Worm (Caenorhabditis elegans) whole organism, L1 larva: ENCODE measurements around the gene unc-16.

Source experiments
- C16A3.4 ChIP-seq: fragments of 150-350 bp; optimal IDR thresholded peaks from 2 replicates; lab custom pipeline; 2014; ENCODE audit warnings: missing biosample characterization, missing genetic modification characterization
- C34B4.2 ChIP-seq: sonication (generic microtip); optimal IDR thresholded peaks from 2 replicates; lab custom pipeline; 2017; ENCODE audit warnings: mild to moderate bottlenecking, missing genetic modification characterization, missing compliant biosample characterization
- aly-2 ChIP-seq: fragments of 150-350 bp; optimal IDR thresholded peaks from 2 replicates; lab custom pipeline; 2014; ENCODE audit warnings: missing biosample characterization, missing genetic modification characterization
- blmp-1 ChIP-seq: fragments of 150-350 bp; optimal IDR thresholded peaks from 2 replicates; lab custom pipeline; 2014; ENCODE audit warnings: missing biosample characterization, missing genetic modification characterization
- ceh-8 ChIP-seq: fragments of 200-800 bp; sonication (Bioruptor generic); optimal IDR thresholded peaks from 2 replicates; lab custom pipeline; 2018; ENCODE audit warnings: mild to moderate bottlenecking, missing genetic modification characterization, moderate library complexity, missing compliant biosample characterization
- ceh-82 ChIP-seq, 3 experiments: fragments of 150-350 bp in 1 of 3; sonication (generic microtip) in 2 of 3; optimal IDR thresholded peaks; 2 replicates each; lab custom pipeline; 2014 to 2017; ENCODE audit warnings: missing biosample characterization in 3 of 3, missing genetic modification characterization in 3 of 3
- ceh-88 ChIP-seq: fragments of 200-800 bp; sonication (Bioruptor generic); IDR thresholded peaks from 2 replicates; pipeline ENCODE4 v1.3.6; 2022; ENCODE audit warnings: missing genetic modification characterization, missing compliant biosample characterization
- ceh-90 ChIP-seq: sonication (generic microtip); optimal IDR thresholded peaks from 2 replicates; lab custom pipeline; 2016; ENCODE audit warnings: missing genetic modification characterization, missing compliant biosample characterization
- dsc-1 ChIP-seq: sonication (generic microtip); optimal IDR thresholded peaks from 2 replicates; lab custom pipeline; 2016; ENCODE audit warnings: mild to moderate bottlenecking, missing genetic modification characterization, missing compliant biosample characterization
- efl-1 ChIP-seq, 4 experiments: fragments of 150-350 bp; optimal IDR thresholded peaks in 3 of 4; peaks in 1 of 4; 1 replicate in 1 of 4; 2 replicates in 3 of 4; lab custom pipeline; 2014; ENCODE audit warnings: missing biosample characterization in 2 of 4, missing genetic modification characterization in 2 of 4, missing genetic modification reagents in 2 of 4
- efl-3 ChIP-seq: fragments of 200-800 bp; sonication (Bioruptor generic); optimal IDR thresholded peaks from 2 replicates; lab custom pipeline; 2018; ENCODE audit warnings: mild to moderate bottlenecking, missing genetic modification characterization, missing compliant biosample characterization
- fkh-4 ChIP-seq: sonication (generic microtip); optimal IDR thresholded peaks from 2 replicates; lab custom pipeline; 2016; ENCODE audit warnings: missing compliant biosample characterization, missing genetic modification characterization, borderline replicate concordance
- fos-1 ChIP-seq: fragments of 150-350 bp; optimal IDR thresholded peaks from 2 replicates; lab custom pipeline; 2014; ENCODE audit warnings: missing biosample characterization, missing genetic modification characterization
- irx-1 ChIP-seq: sonication (generic microtip); optimal IDR thresholded peaks from 2 replicates; lab custom pipeline; 2016; ENCODE audit warnings: missing genetic modification characterization, missing compliant biosample characterization
- isw-1 ChIP-seq: fragments of 200-800 bp; sonication (Bioruptor generic); IDR thresholded peaks from 2 replicates; pipeline ENCODE4 v1.3.6; 2022; ENCODE audit warnings: missing genetic modification characterization, missing compliant biosample characterization
- lin-14 ChIP-seq: fragments of 200-800 bp; sonication (Bioruptor generic); optimal IDR thresholded peaks from 2 replicates; lab custom pipeline; 2018; ENCODE audit warnings: mild to moderate bottlenecking, missing genetic modification characterization, moderate library complexity, missing compliant biosample characterization
- lin-35 ChIP-seq, 2 experiments: fragments of 150-350 bp; optimal IDR thresholded peaks; 2 replicates each; lab custom pipeline; 2014; ENCODE audit warnings: missing biosample characterization in 2 of 2, missing genetic modification characterization in 2 of 2, missing genetic modification reagents in 2 of 2
- lin-39 ChIP-seq: fragments of 150-350 bp; optimal IDR thresholded peaks from 2 replicates; lab custom pipeline; 2014; ENCODE audit warnings: missing biosample characterization, missing genetic modification reagents, missing genetic modification characterization
- mep-1 ChIP-seq: fragments of 150-350 bp; optimal IDR thresholded peaks from 2 replicates; lab custom pipeline; 2014; ENCODE audit warnings: missing biosample characterization, missing genetic modification characterization
- nhr-11 ChIP-seq: fragments of 150-350 bp; optimal IDR thresholded peaks from 2 replicates; lab custom pipeline; 2014; ENCODE audit warnings: missing biosample characterization, missing genetic modification characterization
- nhr-12 ChIP-seq: sonication (generic microtip); optimal IDR thresholded peaks from 2 replicates; lab custom pipeline; 2017; ENCODE audit warnings: missing biosample characterization, missing genetic modification characterization
- nhr-19 ChIP-seq: fragments of 200-800 bp; sonication (Bioruptor generic); conservative IDR thresholded peaks from 2 replicates; pipeline ENCODE4 v1.3.6; 2022; ENCODE audit warnings: missing genetic modification characterization, missing compliant biosample characterization
- nhr-20 ChIP-seq: sonication (generic microtip); optimal IDR thresholded peaks from 2 replicates; lab custom pipeline; 2016; ENCODE audit warnings: mild to moderate bottlenecking, missing genetic modification characterization, missing compliant biosample characterization
- nhr-237 ChIP-seq: fragments of 150-350 bp; optimal IDR thresholded peaks from 2 replicates; lab custom pipeline; 2014; ENCODE audit warnings: missing biosample characterization, missing genetic modification characterization
- nhr-28 ChIP-seq: fragments of 150-350 bp; optimal IDR thresholded peaks from 2 replicates; lab custom pipeline; 2014; ENCODE audit warnings: missing biosample characterization, missing genetic modification characterization
- nhr-77 ChIP-seq: fragments of 150-350 bp; optimal IDR thresholded peaks from 2 replicates; lab custom pipeline; 2014; ENCODE audit warnings: missing biosample characterization, missing genetic modification characterization
- nhr-84 ChIP-seq: sonication (generic microtip); optimal IDR thresholded peaks from 2 replicates; lab custom pipeline; 2017; ENCODE audit warnings: missing biosample characterization, missing genetic modification characterization
- nhr-85 ChIP-seq: sonication (generic microtip); peaks from one replicate; lab custom pipeline; 2016; ENCODE audit warnings: missing genetic modification characterization, inconsistent platforms, missing compliant biosample characterization
- pax-3 ChIP-seq: fragments of 200-800 bp; sonication (Bioruptor generic); optimal IDR thresholded peaks from 2 replicates; lab custom pipeline; 2018; ENCODE audit warnings: mild to moderate bottlenecking, missing genetic modification characterization, moderate library complexity, missing compliant biosample characterization
- rnt-1 ChIP-seq: sonication (generic microtip); optimal IDR thresholded peaks from 2 replicates; lab custom pipeline; 2016; ENCODE audit warnings: mild to moderate bottlenecking, missing genetic modification characterization, moderate library complexity, missing compliant biosample characterization
- skn-1 ChIP-seq: fragments of 150-350 bp; optimal IDR thresholded peaks from 2 replicates; lab custom pipeline; 2014; ENCODE audit warnings: missing biosample characterization, missing genetic modification characterization
- sup-37 ChIP-seq: fragments of 200-800 bp; sonication (Bioruptor generic); optimal IDR thresholded peaks from 2 replicates; lab custom pipeline; 2018; ENCODE audit warnings: mild to moderate bottlenecking, missing genetic modification characterization, missing compliant biosample characterization
- swsn-7 ChIP-seq: sonication (generic microtip); optimal IDR thresholded peaks from 2 replicates; lab custom pipeline; 2016; ENCODE audit warnings: missing genetic modification characterization, missing compliant biosample characterization
- tbx-2 ChIP-seq: sonication (generic microtip); optimal IDR thresholded peaks from 2 replicates; lab custom pipeline; 2016; ENCODE audit warnings: missing genetic modification characterization, missing compliant biosample characterization
- unc-62 ChIP-seq: fragments of 150-350 bp; optimal IDR thresholded peaks from 2 replicates; lab custom pipeline; 2014; ENCODE audit warnings: missing biosample characterization, missing genetic modification reagents, missing genetic modification characterization
- xbp-1 ChIP-seq: sonication (generic microtip); optimal IDR thresholded peaks from 2 replicates; lab custom pipeline; 2016; ENCODE audit warnings: missing genetic modification characterization, missing compliant biosample characterization
- zip-4 ChIP-seq: fragments of 200-800 bp; sonication (Bioruptor generic); optimal IDR thresholded peaks from 2 replicates; lab custom pipeline; 2018; ENCODE audit warnings: mild to moderate bottlenecking, missing genetic modification characterization, moderate library complexity, missing compliant biosample characterization

Gene unc-16

ce11 chrIII:9544820-9545219, 1.2 kb upstream of the unc-16 start, which contains the start of gene ZK1098.12:
Gene ZK1098.12, plus strand, starts transcription at chrIII:9545120.
- TF ChIP-seq nhr-84, result no peak
- no peak for TF ChIP-seq efl-1 (optimal IDR thresholded peaks at IDR 0.05; lab: Kevin White, UChicago)
- TF ChIP-seq efl-1 (GFP tag; optimal IDR thresholded peaks at IDR 0.05 in 1 of 2; lab: Kevin White, UChicago), result peak in 1 of 2 experiments; percentile 76
- TF ChIP-seq ceh-88 (GFP tag; lab: Robert Waterston, UW), result no peak
- no peak for TF ChIP-seq fkh-4 (tag; lab: Kevin White, UChicago)
- TF ChIP-seq, all 84 proteins: peak for 1

- TF ChIP-seq unc-62, result no peak
- TF ChIP-seq ceh-90 (tag; lab: Kevin White, UChicago), result no peak
- TF ChIP-seq nhr-20 (tag; lab: Kevin White, UChicago), result no peak
- no peak for TF ChIP-seq lin-14 (GFP tag; lab: Kevin White, UChicago)
- TF ChIP-seq lin-39, result no peak
- no peak for TF ChIP-seq swsn-7 (tag; lab: Kevin White, UChicago)
- no peak for TF ChIP-seq sup-37 (GFP tag; lab: Kevin White, UChicago)
- no peak for TF ChIP-seq nhr-28 (tag; lab: Kevin White, UChicago)
- no peak for TF ChIP-seq tbx-2 (tag; lab: Kevin White, UChicago)
- TF ChIP-seq blmp-1, result no peak
- TF ChIP-seq nhr-19 (GFP tag; lab: Robert Waterston, UW), result no peak
- no peak for TF ChIP-seq efl-3
- TF ChIP-seq irx-1 (tag; lab: Kevin White, UChicago), result no peak
- TF ChIP-seq ceh-88 (GFP tag; lab: Robert Waterston, UW), result no peak
- TF ChIP-seq nhr-12 (tag; lab: Kevin White, UChicago), result no peak
- TF ChIP-seq fos-1 (tag; lab: Kevin White, UChicago), result no peak
Observed at ce11 chrIII:9556300-9556699, 10.2 kb downstream of the unc-16 start, which contains the start of gene ZK1098.11. Gene ZK1098.11, plus strand, starts transcription at chrIII:9556600.

- no peak for TF ChIP-seq dsc-1 (tag; lab: Kevin White, UChicago)
- TF ChIP-seq nhr-11, result no peak
- TF ChIP-seq skn-1 (tag; lab: Kevin White, UChicago), result no peak
- no peak for TF ChIP-seq isw-1 (GFP tag; lab: Robert Waterston, UW)
- no peak for TF ChIP-seq nhr-12 (tag; lab: Kevin White, UChicago)
- no peak for TF ChIP-seq nhr-85 (tag; lab: Kevin White, UChicago)
- no peak for TF ChIP-seq aly-2 (tag; lab: Kevin White, UChicago)
- TF ChIP-seq nhr-237 (tag; lab: Kevin White, UChicago), result no peak
- no peak for TF ChIP-seq nhr-20 (tag; lab: Kevin White, UChicago)
- TF ChIP-seq rnt-1 (tag; lab: Kevin White, UChicago), result no peak
- TF ChIP-seq ceh-8, result no peak
- TF ChIP-seq pax-3 (tag; lab: Kevin White, UChicago), result no peak
- TF ChIP-seq C16A3.4 (tag; lab: Kevin White, UChicago), result no peak
- no peak for TF ChIP-seq nhr-19 (GFP tag; lab: Robert Waterston, UW)
- no peak for TF ChIP-seq xbp-1
- TF ChIP-seq ceh-82 (tag; optimal IDR thresholded peaks at IDR 0.05; lab: Kevin White, UChicago), result no peak
- no peak for TF ChIP-seq mep-1
- no peak for TF ChIP-seq fkh-4 (tag; lab: Kevin White, UChicago)
- TF ChIP-seq C34B4.2 (tag; lab: Kevin White, UChicago), result no peak
Observed at ce11 chrIII:9558463-9558862, 12.4 kb downstream of the unc-16 start, which contains the start of gene C48B4.6. Gene C48B4.6, minus strand, starts transcription at chrIII:9558563.

- no peak for TF ChIP-seq nhr-77 (tag; lab: Kevin White, UChicago)
- TF ChIP-seq zip-4, result no peak
- no peak for TF ChIP-seq lin-35 (GFP tag; optimal IDR thresholded peaks at IDR 0.05; lab: Kevin White, UChicago)
- no peak for TF ChIP-seq fkh-4 (tag; lab: Kevin White, UChicago)
Observed at ce11 chrIII:9559381-9559881, 13.4 kb downstream of the unc-16 start, which contains the start of gene C48B4.7. Gene C48B4.7, minus strand, starts transcription at chrIII:9559431.
